Fruit fly (Drosophila melanogaster) whole organism, embryonic: ENCODE measurements around the gene Pld3.

Source experiments
- B-H2 ChIP-seq: fragments of 200-800 bp; sonication (Bioruptor generic); optimal IDR thresholded peaks from 2 replicates; lab custom pipeline; 2018; ENCODE audit warnings: missing biosample characterization, mild to moderate bottlenecking, missing genetic modification characterization
- CG10979 ChIP-seq: fragments of 200-800 bp; sonication (Bioruptor generic); optimal IDR thresholded peaks from 2 replicates; lab custom pipeline; 2018; ENCODE audit warnings: missing biosample characterization, mild to moderate bottlenecking, missing genetic modification characterization, moderate library complexity
- CG11247 ChIP-seq: fragments of 200-800 bp; sonication (Bioruptor generic); IDR thresholded peaks from 2 replicates; pipeline ENCODE4 v1.3.6; 2022; ENCODE audit warnings: missing biosample characterization, missing genetic modification characterization
- CG12659 ChIP-seq: fragments of 200-800 bp; sonication (Bioruptor generic); optimal IDR thresholded peaks from 3 replicates; lab custom pipeline; 2017; ENCODE audit warnings: mild to moderate bottlenecking, missing biosample characterization, missing genetic modification reagents, missing genetic modification characterization
- CG13894 ChIP-seq: fragments of 200-800 bp; sonication (Bioruptor generic); optimal IDR thresholded peaks from 3 replicates; lab custom pipeline; 2018; ENCODE audit warnings: missing biosample characterization, mild to moderate bottlenecking, missing genetic modification characterization, moderate library complexity
- CG1603 ChIP-seq: fragments of 200-800 bp; sonication (Bioruptor generic); optimal IDR thresholded peaks from 2 replicates; lab custom pipeline; 2019; ENCODE audit warnings: missing biosample characterization, mild to moderate bottlenecking, missing genetic modification characterization, moderate library complexity
- CG18011 ChIP-seq: fragments of 200-800 bp; sonication (Bioruptor generic); optimal IDR thresholded peaks from 2 replicates; lab custom pipeline; 2017; ENCODE audit warnings: missing biosample characterization, missing genetic modification characterization, mild to moderate bottlenecking, moderate library complexity, missing genotype
- CG18764 ChIP-seq: fragments of 200-800 bp; sonication (Bioruptor generic); optimal IDR thresholded peaks from 3 replicates; lab custom pipeline; 2016; ENCODE audit warnings: missing biosample characterization, missing genetic modification characterization
- CG34376 ChIP-seq: fragments of 200-800 bp; sonication (Bioruptor generic); optimal IDR thresholded peaks from 2 replicates; lab custom pipeline; 2018; ENCODE audit warnings: missing biosample characterization, mild to moderate bottlenecking, missing genetic modification characterization
- CG3838 ChIP-seq: fragments of 200-800 bp; sonication (Bioruptor generic); optimal IDR thresholded peaks from 3 replicates; lab custom pipeline; 2016; ENCODE audit warnings: missing biosample characterization, missing genetic modification characterization
- CG3995 ChIP-seq: fragments of 200-800 bp; sonication (Bioruptor generic); optimal IDR thresholded peaks from 3 replicates; lab custom pipeline; 2016; ENCODE audit warnings: missing biosample characterization, missing genetic modification characterization
- CG4282 ChIP-seq: fragments of 200-800 bp; sonication (Bioruptor generic); optimal IDR thresholded peaks from 2 replicates; lab custom pipeline; 2016; ENCODE audit warnings: missing biosample characterization, missing genetic modification characterization
- CG6272 ChIP-seq: fragments of 200-800 bp; sonication (Bioruptor generic); IDR thresholded peaks from 2 replicates; pipeline ENCODE4 v1.3.6; 2022; ENCODE audit warnings: missing biosample characterization, missing genetic modification characterization
- CG7928 ChIP-seq: fragments of 200-800 bp; sonication (Bioruptor generic); optimal IDR thresholded peaks from 2 replicates; lab custom pipeline; 2017; ENCODE audit warnings: missing biosample characterization, mild to moderate bottlenecking, missing genetic modification characterization
- CG8290 ChIP-seq, 3 experiments: fragments of 200-800 bp; sonication (Bioruptor generic); optimal IDR thresholded peaks; 2 replicates each; lab custom pipeline; 2016 to 2019; ENCODE audit warnings: missing biosample characterization in 3 of 3, missing genetic modification characterization in 3 of 3, mild to moderate bottlenecking in 2 of 3, moderate library complexity in 1 of 3
- Doc2 ChIP-seq: fragments of 200-800 bp; sonication (Bioruptor generic); IDR thresholded peaks from 2 replicates; pipeline ENCODE4 v1.3.6; 2022; ENCODE audit warnings: missing biosample characterization, missing genetic modification characterization
- Eip74EF ChIP-seq, 2 experiments: fragments of 200-800 bp in 1 of 2; fragments of >200 bp in 1 of 2; sonication (Bioruptor generic) in 1 of 2; optimal IDR thresholded peaks; 2 replicates each; lab custom pipeline; 2017 to 2019; ENCODE audit warnings: missing biosample characterization in 2 of 2, missing genetic modification characterization in 2 of 2, mild to moderate bottlenecking in 1 of 2, moderate library complexity in 1 of 2
- Elba2 ChIP-seq: fragments of 200-800 bp; sonication (Bioruptor generic); optimal IDR thresholded peaks from 3 replicates; lab custom pipeline; 2016; ENCODE audit warnings: missing biosample characterization, missing genetic modification characterization
- HLH54F ChIP-seq: fragments of 200-800 bp; sonication (Bioruptor generic); optimal IDR thresholded peaks from 3 replicates; lab custom pipeline; 2016; ENCODE audit warnings: missing biosample characterization, missing genetic modification characterization
- HmgD ChIP-seq: fragments of 200-800 bp; sonication (Bioruptor generic); optimal IDR thresholded peaks from 3 replicates; lab custom pipeline; 2016; ENCODE audit warnings: missing biosample characterization, missing genetic modification characterization
- HmgZ ChIP-seq: fragments of 200-800 bp; sonication (Bioruptor generic); optimal IDR thresholded peaks from 2 replicates; lab custom pipeline; 2018; ENCODE audit warnings: missing biosample characterization, mild to moderate bottlenecking, missing genetic modification characterization
- Meics ChIP-seq: fragments of 200-800 bp; sonication (Bioruptor generic); optimal IDR thresholded peaks from 2 replicates; lab custom pipeline; 2017; ENCODE audit warnings: missing biosample characterization, mild to moderate bottlenecking, missing genetic modification characterization
- NFAT ChIP-seq: fragments of 200-800 bp; sonication (Bioruptor generic); IDR thresholded peaks from 2 replicates; pipeline ENCODE4 v1.3.6; 2022; ENCODE audit warnings: missing biosample characterization, missing genetic modification characterization
- NK7.1 ChIP-seq: fragments of 200-800 bp; sonication (Bioruptor generic); optimal IDR thresholded peaks from 3 replicates; lab custom pipeline; 2016; ENCODE audit warnings: missing biosample characterization, missing genetic modification characterization
- Sry-δ ChIP-seq: fragments of 200-800 bp; sonication (Bioruptor generic); optimal IDR thresholded peaks from 2 replicates; lab custom pipeline; 2016; ENCODE audit warnings: missing biosample characterization, missing genetic modification characterization
- YL-1 ChIP-seq: fragments of 200-800 bp; sonication (Bioruptor generic); optimal IDR thresholded peaks from 3 replicates; lab custom pipeline; 2017; ENCODE audit warnings: missing biosample characterization, mild to moderate bottlenecking, missing genetic modification characterization
- ab ChIP-seq: fragments of 200-800 bp; sonication (Bioruptor generic); optimal IDR thresholded peaks from 2 replicates; lab custom pipeline; 2016; ENCODE audit warnings: missing biosample characterization, missing genetic modification characterization
- ac ChIP-seq: fragments of 200-800 bp; sonication (Bioruptor generic); optimal IDR thresholded peaks from 3 replicates; lab custom pipeline; 2017; ENCODE audit warnings: missing biosample characterization, mild to moderate bottlenecking, missing genetic modification characterization
- amos ChIP-seq: fragments of 200-800 bp; sonication (Bioruptor generic); IDR thresholded peaks from 2 replicates; pipeline ENCODE4 v1.3.6; 2022; ENCODE audit warnings: missing biosample characterization, missing genetic modification characterization; ENCODE audit not compliant: partially characterized antibody
- caup ChIP-seq: fragments of 200-800 bp; sonication (Bioruptor generic); optimal IDR thresholded peaks from 3 replicates; lab custom pipeline; 2017; ENCODE audit warnings: missing biosample characterization, mild to moderate bottlenecking, missing genetic modification characterization, moderate library complexity; ENCODE audit not compliant: severe bottlenecking
- dan ChIP-seq: fragments of 200-800 bp; sonication (Bioruptor generic); IDR thresholded peaks from 2 replicates; pipeline ENCODE4 v1.3.6; 2022; ENCODE audit warnings: missing biosample characterization, missing genetic modification characterization
- dati ChIP-seq: fragments of 200-800 bp; sonication (Bioruptor generic); IDR thresholded peaks from 2 replicates; pipeline ENCODE4 v1.3.6; 2022; ENCODE audit warnings: missing biosample characterization, missing genetic modification characterization
- dimm ChIP-seq: fragments of 200-800 bp; sonication (Bioruptor generic); IDR thresholded peaks from 2 replicates; pipeline ENCODE4 v1.3.6; 2022; ENCODE audit warnings: missing biosample characterization, missing genetic modification characterization
- disco-r ChIP-seq: fragments of 200-800 bp; sonication (Bioruptor generic); optimal IDR thresholded peaks from 2 replicates; lab custom pipeline; 2016; ENCODE audit warnings: missing biosample characterization, missing genetic modification characterization
- exex ChIP-seq: fragments of 200-800 bp; sonication (Bioruptor generic); optimal IDR thresholded peaks from 4 replicates; lab custom pipeline; 2018; ENCODE audit warnings: missing biosample characterization, mild to moderate bottlenecking, missing genetic modification characterization, moderate library complexity
- gcm2 ChIP-seq: fragments of 200-800 bp; sonication (Bioruptor generic); optimal IDR thresholded peaks from 2 replicates; lab custom pipeline; 2016; ENCODE audit warnings: missing biosample characterization, missing genetic modification characterization
- ham ChIP-seq: fragments of 200-800 bp; sonication (Bioruptor generic); IDR thresholded peaks from 2 replicates; pipeline ENCODE4 v1.3.6; 2022; ENCODE audit warnings: missing biosample characterization, missing genetic modification characterization
- ind ChIP-seq: fragments of 200-800 bp; sonication (Bioruptor generic); optimal IDR thresholded peaks from 3 replicates; lab custom pipeline; 2016; ENCODE audit warnings: missing biosample characterization, missing genetic modification characterization
- klu ChIP-seq: fragments of 200-800 bp; sonication (Bioruptor generic); IDR thresholded peaks from 2 replicates; pipeline ENCODE4 v1.3.6; 2022; ENCODE audit warnings: missing biosample characterization, missing genetic modification characterization
- knrl ChIP-seq: fragments of 200-800 bp; sonication (Bioruptor generic); IDR thresholded peaks from 3 replicates; pipeline ENCODE4 v1.3.6; 2022; ENCODE audit warnings: missing biosample characterization, missing genetic modification characterization; ENCODE audit not compliant: partially characterized antibody
- lbe ChIP-seq: fragments of 200-800 bp; sonication (Bioruptor generic); optimal IDR thresholded peaks from 2 replicates; lab custom pipeline; 2016; ENCODE audit warnings: missing biosample characterization, mild to moderate bottlenecking, missing genetic modification characterization
- lmd ChIP-seq: fragments of 200-800 bp; sonication (Bioruptor generic); IDR thresholded peaks from 2 replicates; pipeline ENCODE4 v1.3.6; 2022; ENCODE audit warnings: missing biosample characterization, missing genetic modification characterization
- scrt ChIP-seq: fragments of 200-800 bp; sonication (Bioruptor generic); optimal IDR thresholded peaks from 2 replicates; lab custom pipeline; 2018; ENCODE audit warnings: missing biosample characterization, mild to moderate bottlenecking, missing genetic modification characterization, moderate library complexity
- seq ChIP-seq: fragments of 200-800 bp; sonication (Bioruptor generic); IDR thresholded peaks from 2 replicates; pipeline ENCODE4 v1.3.6; 2022; ENCODE audit warnings: missing biosample characterization, missing genetic modification characterization
- slou ChIP-seq: fragments of 200-800 bp; sonication (Bioruptor generic); optimal IDR thresholded peaks from 3 replicates; lab custom pipeline; 2016; ENCODE audit warnings: missing biosample characterization, missing genetic modification characterization
- sr ChIP-seq: fragments of 200-800 bp; sonication (Bioruptor generic); IDR thresholded peaks from 3 replicates; pipeline ENCODE4 v1.3.6; 2022; ENCODE audit warnings: missing biosample characterization, missing genetic modification characterization
- sug ChIP-seq: fragments of 200-800 bp; optimal IDR thresholded peaks from 2 replicates; lab custom pipeline; 2019; ENCODE audit warnings: missing biosample characterization, mild to moderate bottlenecking, missing genetic modification characterization, moderate library complexity
- tin ChIP-seq: fragments of 200-800 bp; sonication (Bioruptor generic); optimal IDR thresholded peaks from 3 replicates; lab custom pipeline; 2016; ENCODE audit warnings: missing biosample characterization, missing genetic modification characterization
- unc-4 ChIP-seq: fragments of 200-800 bp; sonication (Bioruptor generic); IDR thresholded peaks from 2 replicates; pipeline ENCODE4 v1.3.6; 2022; ENCODE audit warnings: missing biosample characterization, missing genetic modification characterization; ENCODE audit not compliant: partially characterized antibody

Gene Pld3

DNA sequence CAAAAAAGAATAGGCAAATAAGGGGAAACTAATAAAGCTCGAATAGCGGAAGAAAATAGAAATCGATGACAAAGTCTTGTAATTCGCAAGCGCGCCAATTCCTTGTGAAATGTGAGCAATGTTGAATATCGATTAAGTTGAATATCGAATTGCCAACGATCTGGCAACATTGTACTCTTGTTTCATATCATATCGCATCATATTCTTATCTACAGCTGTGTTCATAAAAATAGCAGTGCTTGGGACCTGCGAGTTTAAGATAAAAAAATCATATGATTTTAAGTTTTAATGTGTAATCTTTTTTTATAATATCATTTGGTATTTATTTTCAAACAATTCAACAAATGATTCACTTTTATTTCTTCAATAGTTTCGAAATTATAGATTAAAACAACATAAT, 9.6 kb upstream of the Pld3 start (continued):
- TF ChIP-seq CG3838 = no peak
- no peak for TF ChIP-seq NK7.1 (GFP tag; lab: Kevin White, UChicago)
- TF ChIP-seq seq (GFP tag; lab: Robert Waterston, UW) = no peak
- peak; percentile 74 for TF ChIP-seq amos (GFP tag; lab: Robert Waterston, UW)

DNA sequence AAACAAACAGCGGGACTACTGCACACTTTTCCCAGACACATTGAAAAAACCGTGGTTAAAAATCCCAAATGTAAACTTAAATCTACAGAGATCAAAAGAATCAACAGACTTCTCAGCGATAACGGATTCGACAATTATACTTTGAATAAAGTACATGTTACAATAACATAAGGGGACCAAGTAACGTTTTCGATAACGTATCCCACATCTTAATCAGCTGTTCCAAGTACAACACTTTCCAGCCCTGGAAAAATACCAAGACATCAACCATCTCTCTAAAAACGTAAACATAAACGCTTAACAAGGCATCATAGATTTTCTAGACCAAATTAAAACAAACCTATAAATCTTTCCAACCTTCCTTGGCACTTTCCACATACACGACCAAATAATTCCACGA, 4.8 kb upstream of the Pld3 start:
- no peak for TF ChIP-seq CG11247
- TF ChIP-seq Meics (GFP tag; lab: Kevin White, UChicago) = no peak
- peak; percentile 45 for TF ChIP-seq HmgZ (tag; lab: Kevin White, UChicago)
- TF ChIP-seq sug (tag; lab: Kevin White, UChicago) = peak; percentile 23
- TF ChIP-seq knrl (GFP tag; lab: Robert Waterston, UW) = no peak
- no peak for TF ChIP-seq scrt (GFP tag; lab: Kevin White, UChicago)
- TF ChIP-seq dimm = no peak
- no peak for TF ChIP-seq B-H2 (GFP tag; lab: Kevin White, UChicago)
- peak; percentile 94 for TF ChIP-seq CG3995 (GFP tag; lab: Kevin White, UChicago)
- TF ChIP-seq CG6272 (GFP tag; lab: Robert Waterston, UW) = no peak
- no peak for TF ChIP-seq gcm2 (GFP tag; lab: Kevin White, UChicago)
- peak; percentile 94 for TF ChIP-seq CG7928 (GFP tag; lab: Kevin White, UChicago)
- TF ChIP-seq CG18764 (GFP tag; lab: Kevin White, UChicago) = no peak
- no peak for TF ChIP-seq YL-1
- TF ChIP-seq HmgD (GFP tag; lab: Kevin White, UChicago) = no peak
- TF ChIP-seq Doc2 = no peak
- no peak for TF ChIP-seq ac (GFP tag; lab: Kevin White, UChicago)
- TF ChIP-seq klu (GFP tag; lab: Robert Waterston, UW) = no peak
- TF ChIP-seq ab (GFP tag; lab: Kevin White, UChicago) = no peak
- TF ChIP-seq Eip74EF (GFP tag; optimal IDR thresholded peaks at IDR 0.05; lab: Kevin White, UChicago) = no peak
- peak; percentile 27 for TF ChIP-seq CG10979
- TF ChIP-seq lmd (GFP tag; lab: Robert Waterston, UW) = no peak
- peak; percentile 80 for TF ChIP-seq CG13894 (tag; lab: Kevin White, UChicago)
- peak; percentile 42 for TF ChIP-seq Sry-δ
- no peak for TF ChIP-seq dati (GFP tag; lab: Robert Waterston, UW)
- peak; percentile 14 for TF ChIP-seq CG34376 (GFP tag; lab: Kevin White, UChicago)
- TF ChIP-seq NK7.1 (GFP tag; lab: Kevin White, UChicago) = no peak
- TF ChIP-seq tin = no peak
- TF ChIP-seq CG12659 (GFP tag; lab: Kevin White, UChicago) = peak; percentile 25
- no peak for TF ChIP-seq dan (GFP tag; lab: Robert Waterston, UW)
- no peak for TF ChIP-seq sr (GFP tag; lab: Robert Waterston, UW)
- TF ChIP-seq HLH54F (GFP tag; lab: Kevin White, UChicago) = no peak
- TF ChIP-seq exex = no peak
- TF ChIP-seq Elba2 (GFP tag; lab: Kevin White, UChicago) = no peak
- no peak for TF ChIP-seq slou
- TF ChIP-seq NFAT (GFP tag; lab: Robert Waterston, UW) = no peak
- TF ChIP-seq ham (GFP tag; lab: Robert Waterston, UW) = no peak
- TF ChIP-seq disco-r (GFP tag; lab: Kevin White, UChicago) = no peak
- TF ChIP-seq unc-4 (GFP tag; lab: Robert Waterston, UW) = peak; percentile 49
- no peak for TF ChIP-seq lbe (GFP tag; lab: Kevin White, UChicago)
- no peak for TF ChIP-seq caup (GFP tag; lab: Kevin White, UChicago)
- TF ChIP-seq CG4282 (GFP tag; lab: Kevin White, UChicago) = no peak
- TF ChIP-seq ind (GFP tag; lab: Kevin White, UChicago) = no peak
- no peak for TF ChIP-seq CG18011 (GFP tag; lab: Kevin White, UChicago)
- no peak for TF ChIP-seq CG8290 (GFP tag; optimal IDR thresholded peaks at IDR 0.05; lab: Kevin White, UChicago)
- TF ChIP-seq CG8290 (tag; optimal IDR thresholded peaks at IDR 0.05; lab: Kevin White, UChicago) = peak in 1 of 2 experiments; percentile 49
- TF ChIP-seq CG1603 (tag; lab: Kevin White, UChicago) = peak; percentile 43
